Worm (Caenorhabditis elegans) whole organism, late embryonic: Measurements from ENCODE around the gene Y113G7A.22.

Experiments
- ahr-1 ChIP-seq: sonication (generic microtip); optimal IDR thresholded peaks from 2 replicates; lab custom pipeline; 2016; ENCODE audit warnings: missing genetic modification characterization, missing compliant biosample characterization
- ama-1 ChIP-seq: fragments of 150-350 bp; optimal IDR thresholded peaks from 2 replicates; lab custom pipeline; 2014
- ceh-19 ChIP-seq: fragments of 200-800 bp; sonication (Bioruptor generic); optimal IDR thresholded peaks from 2 replicates; lab custom pipeline; 2018; ENCODE audit warnings: mild to moderate bottlenecking, missing genetic modification characterization, missing compliant biosample characterization
- ceh-45 ChIP-seq: fragments of 200-800 bp; sonication (Bioruptor generic); IDR thresholded peaks from 2 replicates; pipeline ENCODE4 v1.3.6; 2022; ENCODE audit warnings: missing genetic modification reagents, missing genetic modification characterization, missing compliant biosample characterization
- ceh-6 ChIP-seq: fragments of 200-800 bp; sonication (Bioruptor generic); optimal IDR thresholded peaks from 2 replicates; lab custom pipeline; 2018; ENCODE audit warnings: mild to moderate bottlenecking, missing genetic modification characterization, missing compliant biosample characterization
- lin-11 ChIP-seq: fragments of 200-800 bp; sonication (Bioruptor generic); optimal IDR thresholded peaks from 2 replicates; lab custom pipeline; 2018; ENCODE audit warnings: mild to moderate bottlenecking, missing genetic modification characterization, missing compliant biosample characterization
- pag-3 ChIP-seq: sonication (generic microtip); optimal IDR thresholded peaks from 2 replicates; lab custom pipeline; 2016; ENCODE audit warnings: missing compliant biosample characterization, missing genetic modification characterization, borderline replicate concordance
- pha-4 ChIP-seq: fragments of 150-350 bp; optimal IDR thresholded peaks from 2 replicates; lab custom pipeline; 2018; ENCODE audit warnings: missing biosample characterization, missing genetic modification reagents, missing genetic modification characterization
- pqm-1 ChIP-seq: sonication (generic microtip); optimal IDR thresholded peaks from 2 replicates; lab custom pipeline; 2016; ENCODE audit warnings: missing genetic modification characterization, missing compliant biosample characterization
- tbx-2 ChIP-seq: sonication (generic microtip); optimal IDR thresholded peaks from 2 replicates; lab custom pipeline; 2016; ENCODE audit warnings: missing genetic modification characterization, missing compliant biosample characterization
- ztf-16 ChIP-seq: sonication (generic microtip); optimal IDR thresholded peaks from 2 replicates; lab custom pipeline; 2017; ENCODE audit warnings: missing genetic modification characterization, missing compliant biosample characterization

- TF ChIP-seq ceh-6 (GFP tag; lab: Kevin White, UChicago) (no peak), ahr-1 (tag; lab: Kevin White, UChicago) (no peak), ceh-45 (GFP tag; lab: Robert Waterston, UW) (no peak), ztf-16 (tag; lab: Kevin White, UChicago) (no peak), pha-4 (tag; lab: Kevin White, UChicago) (no peak), tbx-2 (tag; lab: Kevin White, UChicago) (no peak), pqm-1 (tag; lab: Kevin White, UChicago) (no peak), ama-1 (no peak), ceh-19 (GFP tag; lab: Kevin White, UChicago) (no peak), lin-11 (no peak), pag-3 (no peak)
These were observed 27.9 kb upstream of the Y113G7A.22 start for ce11 chrV:20163105-20163449.
